Fruit fly (Drosophila melanogaster) whole organism, embryonic: ENCODE measurements around the gene CG1998.

Experiments used
- Bgb ChIP-seq: fragments of 200-800 bp; sonication (Bioruptor generic); IDR thresholded peaks from 2 replicates; pipeline ENCODE4 v1.3.6; 2022; ENCODE audit warnings: missing biosample characterization, missing genetic modification characterization; ENCODE audit not compliant: partially characterized antibody
- BtbVII ChIP-seq: fragments of 200-800 bp; sonication (Bioruptor generic); optimal IDR thresholded peaks from 3 replicates; lab custom pipeline; 2017; ENCODE audit warnings: missing biosample characterization, mild to moderate bottlenecking, missing genetic modification characterization
- CG10979 ChIP-seq: fragments of 200-800 bp; sonication (Bioruptor generic); optimal IDR thresholded peaks from 2 replicates; lab custom pipeline; 2018; ENCODE audit warnings: missing biosample characterization, mild to moderate bottlenecking, missing genetic modification characterization, moderate library complexity
- CG11504 ChIP-seq: fragments of 200-800 bp; sonication (Bioruptor generic); optimal IDR thresholded peaks from 3 replicates; lab custom pipeline; 2019; ENCODE audit warnings: missing biosample characterization, mild to moderate bottlenecking, missing genetic modification characterization, moderate library complexity
- CG13624 ChIP-seq: fragments of 200-800 bp; sonication (Bioruptor generic); optimal IDR thresholded peaks from 2 replicates; lab custom pipeline; 2016; ENCODE audit warnings: missing biosample characterization, missing genetic modification characterization
- CG14965 ChIP-seq: fragments of 200-800 bp; sonication (Bioruptor generic); optimal IDR thresholded peaks from 2 replicates; lab custom pipeline; 2016; ENCODE audit warnings: missing biosample characterization, missing genetic modification characterization, borderline replicate concordance
- CG15696 ChIP-seq: fragments of 200-800 bp; sonication (Bioruptor generic); optimal IDR thresholded peaks from 2 replicates; lab custom pipeline; 2019; ENCODE audit warnings: missing biosample characterization, mild to moderate bottlenecking, missing genetic modification characterization, moderate library complexity
- CG17328 ChIP-seq: fragments of 200-800 bp; sonication (Bioruptor generic); IDR thresholded peaks from 2 replicates; pipeline ENCODE4 v1.3.6; 2022; ENCODE audit warnings: missing biosample characterization, missing genetic modification characterization
- CG18619 ChIP-seq: fragments of 200-800 bp; sonication (Bioruptor generic); optimal IDR thresholded peaks from 3 replicates; lab custom pipeline; 2017; ENCODE audit warnings: missing biosample characterization, mild to moderate bottlenecking, missing genetic modification characterization
- CG2875 ChIP-seq: fragments of 200-800 bp; sonication (Bioruptor generic); optimal IDR thresholded peaks from 2 replicates; lab custom pipeline; 2017; ENCODE audit warnings: missing biosample characterization, mild to moderate bottlenecking, missing genetic modification characterization, missing genetic modification reagents
- CG30431 ChIP-seq: fragments of 200-800 bp; sonication (Bioruptor generic); optimal IDR thresholded peaks from 2 replicates; lab custom pipeline; 2017; ENCODE audit warnings: missing biosample characterization, missing genetic modification characterization
- CG3163 ChIP-seq: fragments of 200-800 bp; sonication (Bioruptor generic); optimal IDR thresholded peaks from 3 replicates; lab custom pipeline; 2016; ENCODE audit warnings: missing biosample characterization, missing genetic modification characterization
- CG32532 ChIP-seq: fragments of 200-800 bp; sonication (Bioruptor generic); IDR thresholded peaks from 2 replicates; pipeline ENCODE4 v1.3.6; 2022; ENCODE audit warnings: missing biosample characterization, missing genetic modification characterization
- CG33213 ChIP-seq: fragments of 200-800 bp; sonication (Bioruptor generic); optimal IDR thresholded peaks from 3 replicates; lab custom pipeline; 2016; ENCODE audit warnings: missing biosample characterization, missing genetic modification characterization
- CG5180 ChIP-seq: fragments of 200-800 bp; sonication (Bioruptor generic); optimal IDR thresholded peaks from 3 replicates; lab custom pipeline; 2017; ENCODE audit warnings: missing biosample characterization, missing genetic modification characterization, mild to moderate bottlenecking, moderate library complexity, missing genetic modification reagents
- CG5245 ChIP-seq: fragments of 200-800 bp; sonication (Bioruptor generic); optimal IDR thresholded peaks from 3 replicates; lab custom pipeline; 2016; ENCODE audit warnings: missing biosample characterization, missing genetic modification characterization
- CG6272 ChIP-seq: fragments of 200-800 bp; sonication (Bioruptor generic); IDR thresholded peaks from 2 replicates; pipeline ENCODE4 v1.3.6; 2022; ENCODE audit warnings: missing biosample characterization, missing genetic modification characterization
- CG8281 ChIP-seq: fragments of 200-800 bp; sonication (Bioruptor generic); optimal IDR thresholded peaks from 2 replicates; lab custom pipeline; 2018; ENCODE audit warnings: missing biosample characterization, mild to moderate bottlenecking, missing genetic modification characterization, moderate library complexity
- CG8944 ChIP-seq: fragments of 200-800 bp; sonication (Bioruptor generic); optimal IDR thresholded peaks from 3 replicates; lab custom pipeline; 2016; ENCODE audit warnings: missing biosample characterization, missing genetic modification characterization
- CTCF ChIP-seq: fragments of 200-800 bp; sonication (Bioruptor generic); optimal IDR thresholded peaks from 2 replicates; lab custom pipeline; 2017; ENCODE audit warnings: missing biosample characterization, mild to moderate bottlenecking, missing genetic modification characterization, moderate library complexity
- CoRest ChIP-seq: fragments of 200-800 bp; sonication (Bioruptor generic); optimal IDR thresholded peaks from 3 replicates; lab custom pipeline; 2018; ENCODE audit warnings: missing biosample characterization, mild to moderate bottlenecking, missing genetic modification characterization, moderate library complexity
- D19A ChIP-seq: fragments of 200-800 bp; optimal IDR thresholded peaks from 3 replicates; lab custom pipeline; 2019; ENCODE audit warnings: missing biosample characterization, mild to moderate bottlenecking, missing genetic modification characterization, moderate library complexity
- Dek ChIP-seq: fragments of 200-800 bp; sonication (Bioruptor generic); optimal IDR thresholded peaks from 3 replicates; lab custom pipeline; 2019; ENCODE audit warnings: missing biosample characterization, mild to moderate bottlenecking, missing genetic modification characterization, moderate library complexity
- E2f2 ChIP-seq: fragments of 200-800 bp; sonication (Bioruptor generic); IDR thresholded peaks from 2 replicates; pipeline ENCODE4 v1.3.6; 2022; ENCODE audit warnings: missing biosample characterization, missing genetic modification characterization
- HHEX ChIP-seq: fragments of 200-800 bp; sonication (Bioruptor generic); optimal IDR thresholded peaks from 3 replicates; lab custom pipeline; 2017; ENCODE audit warnings: missing biosample characterization, mild to moderate bottlenecking, missing genetic modification characterization, missing genetic modification reagents
- HLH4C ChIP-seq: fragments of 200-800 bp; sonication (Bioruptor generic); IDR thresholded peaks from 3 replicates; pipeline ENCODE4 v1.3.6; 2022; ENCODE audit warnings: missing biosample characterization, missing genetic modification characterization; ENCODE audit not compliant: partially characterized antibody
- Hmx ChIP-seq: fragments of 200-800 bp; sonication (Bioruptor generic); optimal IDR thresholded peaks from 2 replicates; lab custom pipeline; 2016; ENCODE audit warnings: missing biosample characterization, missing genetic modification characterization
- Hr78 ChIP-seq, 2 experiments: fragments of 200-800 bp in 1 of 2; fragments of >200 bp in 1 of 2; sonication (Bioruptor generic) in 1 of 2; optimal IDR thresholded peaks; 2 replicates each; lab custom pipeline; 2017 to 2019; ENCODE audit warnings: missing biosample characterization in 2 of 2, missing genetic modification characterization in 2 of 2, mild to moderate bottlenecking in 1 of 2, moderate library complexity in 1 of 2
- Lhr ChIP-seq: fragments of 200-800 bp; sonication (Bioruptor generic); optimal IDR thresholded peaks from 3 replicates; lab custom pipeline; 2017; ENCODE audit warnings: mild to moderate bottlenecking, missing biosample characterization, missing genetic modification reagents, missing genetic modification characterization
- Max ChIP-seq: fragments of 200-800 bp; sonication (Bioruptor generic); optimal IDR thresholded peaks from 2 replicates; lab custom pipeline; 2016; ENCODE audit warnings: missing biosample characterization, mild to moderate bottlenecking, missing genetic modification characterization
- Rfx ChIP-seq: fragments of 200-800 bp; sonication (Bioruptor generic); IDR thresholded peaks from 2 replicates; pipeline ENCODE4 v1.3.6; 2022; ENCODE audit warnings: missing biosample characterization, missing genetic modification characterization
- Six4 ChIP-seq: fragments of 200-800 bp; sonication (Bioruptor generic); optimal IDR thresholded peaks from 2 replicates; lab custom pipeline; 2016; ENCODE audit warnings: missing biosample characterization, missing genetic modification characterization
- Sox102F ChIP-seq: fragments of 200-800 bp; sonication (Bioruptor generic); optimal IDR thresholded peaks from 2 replicates; lab custom pipeline; 2018; ENCODE audit warnings: missing biosample characterization, mild to moderate bottlenecking, missing genetic modification characterization, moderate library complexity
- Xbp1 ChIP-seq: fragments of 200-800 bp; sonication (Bioruptor generic); optimal IDR thresholded peaks from 3 replicates; lab custom pipeline; 2016; ENCODE audit warnings: missing biosample characterization, mild to moderate bottlenecking, missing genetic modification characterization
- ap ChIP-seq: fragments of 200-800 bp; sonication (Bioruptor generic); IDR thresholded peaks from 2 replicates; pipeline ENCODE4 v1.3.6; 2022; ENCODE audit warnings: missing biosample characterization, missing genetic modification characterization
- disco-r ChIP-seq: fragments of 200-800 bp; sonication (Bioruptor generic); optimal IDR thresholded peaks from 2 replicates; lab custom pipeline; 2016; ENCODE audit warnings: missing biosample characterization, missing genetic modification characterization
- dm ChIP-seq: fragments of 200-800 bp; sonication (Bioruptor generic); optimal IDR thresholded peaks from 3 replicates; lab custom pipeline; 2016; ENCODE audit warnings: missing biosample characterization, missing genetic modification characterization
- eve ChIP-seq, 2 experiments: fragments of >200 bp; optimal IDR thresholded peaks; 2 replicates each; lab custom pipeline; 2017; ENCODE audit warnings: missing biosample characterization in 2 of 2, missing genetic modification characterization in 2 of 2
- ewg ChIP-seq: fragments of 200-800 bp; sonication (Bioruptor generic); optimal IDR thresholded peaks from 3 replicates; lab custom pipeline; 2017; ENCODE audit warnings: mild to moderate bottlenecking, missing biosample characterization, missing genetic modification reagents, missing genetic modification characterization
- fd102C ChIP-seq: fragments of 200-800 bp; sonication (Bioruptor generic); optimal IDR thresholded peaks from 2 replicates; lab custom pipeline; 2018; ENCODE audit warnings: missing biosample characterization, mild to moderate bottlenecking, missing genetic modification characterization, moderate library complexity
- fd96Cb ChIP-seq: fragments of 200-800 bp; sonication (Bioruptor generic); optimal IDR thresholded peaks from 2 replicates; lab custom pipeline; 2018; ENCODE audit warnings: missing biosample characterization, mild to moderate bottlenecking, missing genetic modification characterization, moderate library complexity
- ftz-f1 ChIP-seq: fragments of 200-800 bp; sonication (Bioruptor generic); optimal IDR thresholded peaks from 2 replicates; lab custom pipeline; 2016; ENCODE audit warnings: missing biosample characterization, missing genetic modification characterization
- gem ChIP-seq: fragments of 200-800 bp; sonication (Bioruptor generic); optimal IDR thresholded peaks from 2 replicates; lab custom pipeline; 2019; ENCODE audit warnings: missing biosample characterization, mild to moderate bottlenecking, missing genetic modification characterization, moderate library complexity
- ind ChIP-seq: fragments of 200-800 bp; sonication (Bioruptor generic); optimal IDR thresholded peaks from 3 replicates; lab custom pipeline; 2016; ENCODE audit warnings: missing biosample characterization, missing genetic modification characterization
- inv ChIP-seq: fragments of 200-800 bp; sonication (Bioruptor generic); IDR thresholded peaks from 2 replicates; pipeline ENCODE4 v1.3.6; 2022; ENCODE audit warnings: missing biosample characterization, missing genetic modification characterization; ENCODE audit not compliant: partially characterized antibody
- salm ChIP-seq: fragments of 200-800 bp; sonication (Bioruptor generic); optimal IDR thresholded peaks from 2 replicates; lab custom pipeline; 2018; ENCODE audit warnings: missing biosample characterization, mild to moderate bottlenecking, missing genetic modification characterization
- shn ChIP-seq: fragments of 200-800 bp; sonication (Bioruptor generic); optimal IDR thresholded peaks from 3 replicates; lab custom pipeline; 2016; ENCODE audit warnings: missing biosample characterization, missing genetic modification characterization
- sima ChIP-seq: fragments of 200-800 bp; sonication (Bioruptor generic); optimal IDR thresholded peaks from 2 replicates; lab custom pipeline; 2016; ENCODE audit warnings: missing biosample characterization, missing genetic modification characterization
- sisA ChIP-seq: fragments of 200-800 bp; sonication (Bioruptor generic); IDR thresholded peaks from 2 replicates; pipeline ENCODE4 v1.3.6; 2022; ENCODE audit warnings: missing biosample characterization, missing genetic modification characterization
- twi ChIP-seq: fragments of 200-800 bp; optimal IDR thresholded peaks from 2 replicates; lab custom pipeline; 2019; ENCODE audit warnings: missing biosample characterization, mild to moderate bottlenecking, missing genetic modification characterization, moderate library complexity
- wor ChIP-seq: fragments of 200-800 bp; sonication (Bioruptor generic); IDR thresholded peaks from 2 replicates; pipeline ENCODE4 v1.3.6; 2022; ENCODE audit warnings: missing biosample characterization, missing genetic modification characterization

Gene CG1998

dm6 chrX:13368149-13368548 is 44.7 kb downstream of the CG1998 start, which contains the start of gene dmrt11E (continued):
- TF ChIP-seq fd96Cb (tag; lab: Kevin White, UChicago): peak; percentile 77
- TF ChIP-seq disco-r (GFP tag; lab: Kevin White, UChicago): no peak
- peak; percentile 48 for TF ChIP-seq ind (GFP tag; lab: Kevin White, UChicago)
- TF ChIP-seq fd102C (GFP tag; lab: Kevin White, UChicago): peak; percentile 45
- peak; percentile 68 for TF ChIP-seq CG11504 (tag; lab: Kevin White, UChicago)
- TF ChIP-seq eve (GFP tag; optimal IDR thresholded peaks at IDR 0.05; lab: Kevin White, UChicago): no peak
- peak; percentile 72 for TF ChIP-seq CoRest (tag; lab: Kevin White, UChicago)
- no peak for TF ChIP-seq BtbVII (GFP tag; lab: Kevin White, UChicago)
- peak; percentile 77 for TF ChIP-seq D19A (tag; lab: Kevin White, UChicago)
- TF ChIP-seq CG5245 (GFP tag; lab: Kevin White, UChicago): peak; percentile 49
- no peak for TF ChIP-seq CG32532 (GFP tag; lab: Robert Waterston, UW)
- peak; percentile 89 for TF ChIP-seq CG15696 (tag; lab: Kevin White, UChicago)
- TF ChIP-seq HHEX (GFP tag; lab: Kevin White, UChicago): peak; percentile 13
- peak; percentile 34 for TF ChIP-seq Lhr (GFP tag; lab: Kevin White, UChicago)
- TF ChIP-seq Rfx (GFP tag; lab: Robert Waterston, UW): no peak
- peak; percentile 38 for TF ChIP-seq Six4 (GFP tag; lab: Kevin White, UChicago)
- TF ChIP-seq twi (tag; lab: Kevin White, UChicago): peak; percentile 76
- no peak for TF ChIP-seq Max (GFP tag; lab: Kevin White, UChicago)
- TF ChIP-seq CG18619: no peak
- TF ChIP-seq sima (GFP tag; lab: Kevin White, UChicago): no peak
- TF ChIP-seq Hr78 (GFP tag; optimal IDR thresholded peaks at IDR 0.05; lab: Kevin White, UChicago): no peak
- peak; percentile 2 for TF ChIP-seq CG30431 (GFP tag; lab: Kevin White, UChicago)
- no peak for TF ChIP-seq inv (GFP tag; lab: Robert Waterston, UW)
- TF ChIP-seq CG14965 (GFP tag; lab: Kevin White, UChicago): no peak
- TF ChIP-seq CG6272 (GFP tag; lab: Robert Waterston, UW): peak; percentile 33; the same call in 1 of the 2 replicates
- peak; percentile 69 for TF ChIP-seq CG17328
- TF ChIP-seq wor (GFP tag; lab: Robert Waterston, UW): peak; percentile 44; the same call in 1 of the 2 replicates
- peak; percentile 58 for TF ChIP-seq CG2875 (GFP tag; lab: Kevin White, UChicago)
- TF ChIP-seq CG33213 (GFP tag; lab: Kevin White, UChicago): no peak
- peak; percentile 82 for TF ChIP-seq CG10979 (tag; lab: Kevin White, UChicago)
- no peak for TF ChIP-seq Bgb (GFP tag; lab: Robert Waterston, UW)
- no peak for TF ChIP-seq dm
- TF ChIP-seq Dek: peak; percentile 14
- no peak for TF ChIP-seq shn (GFP tag; lab: Kevin White, UChicago)
- no peak for TF ChIP-seq CTCF
- TF ChIP-seq sisA (GFP tag; lab: Robert Waterston, UW): peak; percentile 65
- no peak for TF ChIP-seq CG8281 (tag; lab: Kevin White, UChicago)
- TF ChIP-seq Xbp1 (GFP tag; lab: Kevin White, UChicago): peak; percentile 58
- no peak for TF ChIP-seq Hmx
- no peak for TF ChIP-seq ftz-f1 (GFP tag; lab: Kevin White, UChicago)
- TF ChIP-seq ap (GFP tag; lab: Robert Waterston, UW): 0 out of 2 replicates have a peak, but pooled peaks have one; percentile 29
- 0 out of 2 replicates have a peak, but pooled peaks have one; percentile 16 for TF ChIP-seq E2f2 (GFP tag; lab: Robert Waterston, UW)
- TF ChIP-seq HLH4C (GFP tag; lab: Robert Waterston, UW): no peak
- TF ChIP-seq CG8944 (GFP tag; lab: Kevin White, UChicago): no peak
- TF ChIP-seq gem (tag; lab: Kevin White, UChicago): peak; percentile 82
- TF ChIP-seq CG3163 (GFP tag; lab: Kevin White, UChicago): no peak
- no peak for TF ChIP-seq salm
- TF ChIP-seq CG13624 (GFP tag; lab: Kevin White, UChicago): no peak
- TF ChIP-seq CG5180 (GFP tag; lab: Kevin White, UChicago): peak; percentile 26
- peak; percentile 35 for TF ChIP-seq ewg (GFP tag; lab: Kevin White, UChicago)
- peak; percentile 76 for TF ChIP-seq Sox102F (GFP tag; lab: Kevin White, UChicago)
